Fruit fly (Drosophila melanogaster): ENCODE results near the gene CG11436.

CG11436 gene

DNA sequence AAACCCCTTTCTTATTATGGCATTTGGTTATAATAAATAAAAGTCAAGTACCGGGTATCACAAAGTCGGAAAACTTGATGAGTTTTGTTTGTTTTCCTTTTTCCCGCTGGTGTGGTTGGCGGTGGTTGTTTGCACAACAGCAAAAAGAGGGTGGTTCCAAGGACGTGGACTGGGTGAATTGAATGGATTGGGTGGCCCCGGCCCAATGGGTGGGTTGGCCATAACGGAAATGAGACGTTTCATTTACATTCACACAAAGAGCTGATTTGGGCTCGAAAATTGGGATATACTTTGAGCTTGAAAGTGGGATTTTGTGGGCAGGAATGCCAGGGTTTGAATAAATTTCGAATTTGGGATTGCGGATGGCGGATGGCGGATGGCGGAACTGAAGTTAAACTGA, 30.8 kb downstream of the CG11436 start:
- no peak for TF ChIP-seq Myc (optimal IDR thresholded peaks at IDR 0.05)
- TF ChIP-seq ttk (optimal IDR thresholded peaks at IDR 0.05), result no peak
- no peak for TF ChIP-seq insv (optimal IDR thresholded peaks at IDR 0.05)
- no peak for TF ChIP-seq Sin3A (optimal IDR thresholded peaks at IDR 0.05)
- no peak for TF ChIP-seq psq (optimal IDR thresholded peaks at IDR 0.05)
- TF ChIP-seq h (optimal IDR thresholded peaks at IDR 0.05), result no peak

DNA sequence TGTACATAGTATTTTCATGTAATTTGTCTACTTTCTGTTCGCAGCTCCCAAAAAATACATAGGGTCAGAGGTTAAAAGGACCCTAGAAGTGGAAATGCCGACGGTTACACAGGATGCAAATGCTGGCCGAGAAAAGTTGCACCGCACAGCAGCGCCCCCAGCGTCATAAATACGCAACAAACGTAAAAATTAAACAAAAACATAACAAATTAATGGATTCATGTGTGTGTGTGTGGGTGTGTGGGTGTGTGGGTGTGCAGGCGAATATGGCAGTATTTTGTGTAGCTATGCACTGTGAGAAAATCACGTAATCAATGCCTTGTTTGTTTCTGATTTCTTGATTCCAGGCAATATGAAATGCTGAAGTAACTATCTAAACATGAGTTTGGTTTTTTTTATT, 40.1 kb downstream of the CG11436 start:
- no peak for TF ChIP-seq Sin3A (optimal IDR thresholded peaks at IDR 0.05)
- TF ChIP-seq ttk (optimal IDR thresholded peaks at IDR 0.05), result no peak
- no peak for TF ChIP-seq Myc (optimal IDR thresholded peaks at IDR 0.05)
- TF ChIP-seq psq (optimal IDR thresholded peaks at IDR 0.05), result no peak
- no peak for TF ChIP-seq insv (optimal IDR thresholded peaks at IDR 0.05)
- TF ChIP-seq h (optimal IDR thresholded peaks at IDR 0.05), result no peak

DNA sequence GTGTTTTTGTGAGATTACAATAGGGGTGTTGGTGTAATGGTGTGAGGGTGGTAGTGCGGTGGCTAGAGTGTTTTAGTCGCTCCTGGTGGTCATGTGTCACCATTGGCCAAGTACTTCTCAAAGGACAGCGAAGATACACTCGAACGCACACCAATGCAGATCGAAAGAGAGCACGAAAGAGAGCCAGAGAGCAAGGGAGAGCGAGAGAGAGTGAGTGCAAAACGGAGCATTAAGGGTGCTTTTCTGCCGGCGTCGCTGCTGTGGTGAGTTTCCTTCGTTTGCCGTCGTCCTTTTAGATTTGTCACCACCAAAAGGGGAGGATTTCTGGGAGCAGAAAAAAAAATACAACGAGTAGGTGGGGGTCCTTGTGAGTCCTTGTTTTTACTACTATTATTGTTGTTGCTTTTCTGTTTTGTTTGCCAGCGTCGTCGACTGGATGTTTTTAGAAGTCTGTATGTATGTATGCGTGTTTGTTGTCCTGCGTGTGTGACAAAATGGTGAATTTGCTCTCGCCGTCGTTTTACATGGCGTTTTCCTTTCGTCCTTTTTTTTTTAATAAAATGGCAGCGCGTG, 43.5 kb downstream of the CG11436 start:
- no peak for TF ChIP-seq h (optimal IDR thresholded peaks at IDR 0.05)
- no peak for TF ChIP-seq Myc (optimal IDR thresholded peaks at IDR 0.05)
- no peak for TF ChIP-seq Sin3A (optimal IDR thresholded peaks at IDR 0.05)
- TF ChIP-seq ttk (optimal IDR thresholded peaks at IDR 0.05), result no peak
- TF ChIP-seq psq (optimal IDR thresholded peaks at IDR 0.05), result no peak
- no peak for TF ChIP-seq insv (optimal IDR thresholded peaks at IDR 0.05)

DNA sequence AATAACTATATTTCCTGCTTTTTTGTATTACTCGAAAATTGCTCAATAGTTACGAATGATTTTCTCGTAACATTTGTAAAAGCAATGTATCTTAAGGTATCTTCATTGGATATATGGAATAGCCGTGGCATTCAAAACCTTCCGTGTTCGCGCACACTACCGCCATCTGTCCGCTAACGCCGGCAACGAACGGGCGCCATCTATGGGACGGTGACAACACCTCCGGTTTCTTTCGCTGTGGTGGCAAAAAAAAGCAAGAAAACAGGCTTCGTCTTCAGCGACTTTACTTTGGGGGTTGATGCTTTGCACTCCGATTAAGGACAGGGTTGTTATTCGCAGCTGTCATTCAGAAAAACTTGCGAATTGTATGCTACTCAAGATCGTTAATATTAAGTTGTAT, 44.6 kb downstream of the CG11436 start:
- TF ChIP-seq Myc (optimal IDR thresholded peaks at IDR 0.05) (no peak), Sin3A (optimal IDR thresholded peaks at IDR 0.05) (no peak), ttk (optimal IDR thresholded peaks at IDR 0.05) (no peak), insv (optimal IDR thresholded peaks at IDR 0.05) (no peak), h (optimal IDR thresholded peaks at IDR 0.05) (no peak), psq (optimal IDR thresholded peaks at IDR 0.05) (no peak)

DNA sequence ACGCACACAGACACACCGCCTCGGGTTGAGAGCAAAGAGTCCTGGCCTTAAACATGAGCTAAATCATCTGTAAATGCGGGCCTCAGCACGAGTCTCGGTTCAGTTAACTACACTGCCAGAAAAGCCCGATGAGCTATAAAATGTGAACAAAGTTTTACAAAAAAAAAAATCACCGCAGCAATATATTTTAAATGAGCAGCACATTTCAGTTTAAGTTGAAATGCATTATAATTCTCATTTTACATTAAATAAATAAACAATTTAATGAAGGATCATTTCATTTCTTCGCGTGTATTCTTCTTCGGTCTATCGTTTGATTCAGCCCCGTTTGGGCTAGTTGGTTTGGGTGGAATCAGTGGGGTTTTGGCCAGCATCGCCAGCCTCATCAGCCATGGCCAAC, 46.4 kb downstream of the CG11436 start:
- TF ChIP-seq psq (optimal IDR thresholded peaks at IDR 0.05) (no peak), insv (optimal IDR thresholded peaks at IDR 0.05) (no peak), Sin3A (optimal IDR thresholded peaks at IDR 0.05) (no peak), Myc (optimal IDR thresholded peaks at IDR 0.05) (no peak), ttk (optimal IDR thresholded peaks at IDR 0.05) (no peak), h (optimal IDR thresholded peaks at IDR 0.05) (no peak)

DNA sequence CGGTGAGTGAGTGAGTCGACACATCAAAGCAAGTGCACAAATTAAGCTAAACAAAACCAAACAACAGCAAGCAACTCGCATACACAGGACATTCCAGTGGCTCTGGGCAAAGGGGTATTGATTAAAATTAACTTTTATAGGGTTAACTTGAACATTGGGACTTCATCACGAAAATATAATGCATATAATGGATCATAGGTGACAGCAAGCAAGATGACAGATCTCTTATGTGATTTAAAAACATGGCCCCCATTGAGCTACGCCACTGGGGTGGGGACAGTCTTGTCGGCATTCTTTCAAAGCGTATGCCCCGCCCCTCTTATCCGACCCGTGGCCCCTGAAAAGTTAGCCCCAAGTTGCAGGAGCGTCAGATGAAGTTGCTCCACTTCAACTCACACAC, 48.1 kb downstream of the CG11436 start:
- TF ChIP-seq insv (optimal IDR thresholded peaks at IDR 0.05) (no peak), Myc (optimal IDR thresholded peaks at IDR 0.05) (no peak), psq (optimal IDR thresholded peaks at IDR 0.05) (no peak), ttk (optimal IDR thresholded peaks at IDR 0.05) (no peak), Sin3A (optimal IDR thresholded peaks at IDR 0.05) (no peak), h (optimal IDR thresholded peaks at IDR 0.05) (no peak)
